Worm (Caenorhabditis elegans): ENCODE data around the gene Y39B6A.42.

Y39B6A.42 gene

ce11 chrV:18981736-18982135, 12.3 kb upstream of the Y39B6A.42 start:
- no peak for TF ChIP-seq W03F9.2 (tag; optimal IDR thresholded peaks at IDR 0.05)
- no peak for TF ChIP-seq dao-5 (tag; optimal IDR thresholded peaks at IDR 0.05)
- TF ChIP-seq him-1 (tag; optimal IDR thresholded peaks at IDR 0.05), result no peak

- TF ChIP-seq W03F9.2 (tag; optimal IDR thresholded peaks at IDR 0.05) (peak; percentile 57), him-1 (tag; optimal IDR thresholded peaks at IDR 0.05) (no peak)
These were observed 11.6 kb upstream of the Y39B6A.42 start, which contains the start of the genes mrps-35 and sws-1 for ce11 chrV:18980980-18981529. mrps-35 (plus strand) TSS chrV:18981306. sws-1 (minus strand) TSS chrV:18981479.

- TF ChIP-seq W03F9.2 (tag; optimal IDR thresholded peaks at IDR 0.05), result no peak
- TF ChIP-seq him-1 (tag; optimal IDR thresholded peaks at IDR 0.05), result no peak
- TF ChIP-seq dao-5 (tag; optimal IDR thresholded peaks at IDR 0.05), result no peak
These were observed 8.9 kb upstream of the Y39B6A.42 start for ce11 chrV:18978301-18978700.

- TF ChIP-seq him-1 (tag; optimal IDR thresholded peaks at IDR 0.05) (no peak), W03F9.2 (tag; optimal IDR thresholded peaks at IDR 0.05) (no peak)
These were observed 8.4 kb upstream of the Y39B6A.42 start, which contains the start of gene Y39B6A.41 for ce11 chrV:18977876-18978275. Y39B6A.41 (minus strand) TSS chrV:18977976.

- no peak for TF ChIP-seq dao-5 (tag; optimal IDR thresholded peaks at IDR 0.05)
- TF ChIP-seq W03F9.2 (tag; optimal IDR thresholded peaks at IDR 0.05), result no peak
- TF ChIP-seq him-1 (tag; optimal IDR thresholded peaks at IDR 0.05), result no peak
These were observed 7.1 kb upstream of the Y39B6A.42 start for ce11 chrV:18976539-18976938.

ce11 chrV:18967479-18968056, 1.9 kb downstream of the Y39B6A.42 start, which contains the start of gene Y39B6A.43:
Y39B6A.43 (minus strand) TSS chrV:18967829.
- TF ChIP-seq him-1 (tag; optimal IDR thresholded peaks at IDR 0.05), result peak; percentile 92
- peak; percentile 90 for TF ChIP-seq W03F9.2 (tag; optimal IDR thresholded peaks at IDR 0.05)
- no peak for TF ChIP-seq dao-5 (tag; optimal IDR thresholded peaks at IDR 0.05)

ce11 chrV:18960072-18960471, 9.4 kb downstream of the Y39B6A.42 start, which contains the start of gene ztf-20:
ztf-20 (minus strand) TSS chrV:18960172.
- no peak for TF ChIP-seq dao-5 (tag; optimal IDR thresholded peaks at IDR 0.05)
- TF ChIP-seq him-1 (tag; optimal IDR thresholded peaks at IDR 0.05), result no peak
- TF ChIP-seq W03F9.2 (tag; optimal IDR thresholded peaks at IDR 0.05), result no peak

ce11 chrV:18957267-18957843, 12.1 kb downstream of the Y39B6A.42 start, which contains the start of gene hrg-10:
hrg-10 (minus strand) TSS chrV:18957317.
- TF ChIP-seq W03F9.2 (tag; optimal IDR thresholded peaks at IDR 0.05), result no peak

- TF ChIP-seq W03F9.2 (tag; optimal IDR thresholded peaks at IDR 0.05) (no peak), dao-5 (tag; optimal IDR thresholded peaks at IDR 0.05) (no peak), him-1 (tag; optimal IDR thresholded peaks at IDR 0.05) (no peak)
These were observed 29.1 kb downstream of the Y39B6A.42 start, which contains the start of gene Y80D3A.8 for ce11 chrV:18940341-18940740. Y80D3A.8 (plus strand) TSS chrV:18940641.

ce11 chrV:18937578-18937977, 31.9 kb downstream of the Y39B6A.42 start:
- TF ChIP-seq dao-5 (tag; optimal IDR thresholded peaks at IDR 0.05), result no peak
- no peak for TF ChIP-seq him-1 (tag; optimal IDR thresholded peaks at IDR 0.05)
- TF ChIP-seq W03F9.2 (tag; optimal IDR thresholded peaks at IDR 0.05), result no peak

- no peak for TF ChIP-seq W03F9.2 (tag; optimal IDR thresholded peaks at IDR 0.05)
- no peak for TF ChIP-seq dao-5 (tag; optimal IDR thresholded peaks at IDR 0.05)
- TF ChIP-seq him-1 (tag; optimal IDR thresholded peaks at IDR 0.05), result no peak
These were observed 34.9 kb downstream of the Y39B6A.42 start for ce11 chrV:18934539-18934938.

ce11 chrV:18931279-18931678, 38.2 kb downstream of the Y39B6A.42 start, which contains the start of gene ptr-22:
ptr-22 (minus strand) TSS chrV:18931379.
- no peak for TF ChIP-seq W03F9.2 (tag; optimal IDR thresholded peaks at IDR 0.05)
- no peak for TF ChIP-seq dao-5 (tag; optimal IDR thresholded peaks at IDR 0.05)
- no peak for TF ChIP-seq him-1 (tag; optimal IDR thresholded peaks at IDR 0.05)

- TF ChIP-seq W03F9.2 (tag; optimal IDR thresholded peaks at IDR 0.05) (no peak), him-1 (tag; optimal IDR thresholded peaks at IDR 0.05) (no peak), dao-5 (tag; optimal IDR thresholded peaks at IDR 0.05) (no peak)
These were observed 38.7 kb downstream of the Y39B6A.42 start for ce11 chrV:18930748-18931147.
